Worm (Caenorhabditis elegans) whole organism, mixed stage, embryonic: ENCODE measurements around the gene taf-12.

ENCODE experiments used
- M03D4.4 ChIP-seq: sonication (generic microtip); optimal IDR thresholded peaks from 2 replicates; lab custom pipeline; 2017; ENCODE audit warnings: mild to moderate bottlenecking, missing genetic modification characterization, missing compliant biosample characterization
- bed-3 ChIP-seq: fragments of 200-800 bp; sonication (Bioruptor generic); optimal IDR thresholded peaks from 3 replicates; lab custom pipeline; 2018; ENCODE audit warnings: mild to moderate bottlenecking, missing genetic modification characterization, moderate library complexity, missing compliant biosample characterization
- blmp-1 ChIP-seq: fragments of 150-350 bp; optimal IDR thresholded peaks from 2 replicates; lab custom pipeline; 2014; ENCODE audit warnings: missing biosample characterization, missing genetic modification characterization
- ceh-39 ChIP-seq: fragments of 150-350 bp; optimal IDR thresholded peaks from 2 replicates; lab custom pipeline; 2014; ENCODE audit warnings: missing biosample characterization, missing genetic modification characterization
- ces-1 ChIP-seq: fragments of 150-350 bp; optimal IDR thresholded peaks from 2 replicates; lab custom pipeline; 2014; ENCODE audit warnings: missing biosample characterization, missing genetic modification reagents, missing genetic modification characterization
- drap-1 ChIP-seq: fragments of 200-800 bp; sonication (Bioruptor generic); optimal IDR thresholded peaks from 3 replicates; lab custom pipeline; 2018; ENCODE audit warnings: mild to moderate bottlenecking, missing genetic modification characterization, missing compliant biosample characterization
- elt-1 ChIP-seq: sonication (generic microtip); optimal IDR thresholded peaks from 2 replicates; lab custom pipeline; 2017; ENCODE audit warnings: missing genetic modification characterization, mild to moderate bottlenecking, missing compliant biosample characterization, antibody characterized with exemption, moderate library complexity, borderline replicate concordance; ENCODE audit not compliant: insufficient read depth
- elt-3 ChIP-seq: fragments of 150-350 bp; optimal IDR thresholded peaks from 2 replicates; lab custom pipeline; 2014; ENCODE audit warnings: missing biosample characterization, missing genetic modification characterization
- flh-1 ChIP-seq: fragments of 200-800 bp; sonication (Bioruptor generic); optimal IDR thresholded peaks from 2 replicates; lab custom pipeline; 2018; ENCODE audit warnings: mild to moderate bottlenecking, missing genetic modification characterization, moderate library complexity, missing compliant biosample characterization
- ham-2 ChIP-seq: fragments of 200-800 bp; sonication (Bioruptor generic); optimal IDR thresholded peaks from 2 replicates; lab custom pipeline; 2018; ENCODE audit warnings: mild to moderate bottlenecking, missing genetic modification characterization, missing compliant biosample characterization
- hlh-1 ChIP-seq: fragments of 150-350 bp; optimal IDR thresholded peaks from 2 replicates; lab custom pipeline; 2014; ENCODE audit warnings: missing biosample characterization, missing genetic modification reagents, missing genetic modification characterization
- lin-13 ChIP-seq: fragments of 150-350 bp; optimal IDR thresholded peaks from 2 replicates; lab custom pipeline; 2014; ENCODE audit warnings: missing biosample characterization, missing genetic modification characterization
- lin-32 ChIP-seq: fragments of 200-800 bp; sonication (Bioruptor generic); optimal IDR thresholded peaks from 2 replicates; lab custom pipeline; 2018; ENCODE audit warnings: mild to moderate bottlenecking, missing genetic modification characterization, missing compliant biosample characterization
- lsy-2 ChIP-seq: fragments of 150-350 bp; optimal IDR thresholded peaks from 2 replicates; lab custom pipeline; 2014; ENCODE audit warnings: missing biosample characterization, missing genetic modification characterization
- mab-5 ChIP-seq: fragments of 150-350 bp; optimal IDR thresholded peaks from 2 replicates; lab custom pipeline; 2014; ENCODE audit warnings: missing biosample characterization, missing genetic modification characterization
- mep-1 ChIP-seq: fragments of 150-350 bp; optimal IDR thresholded peaks from 2 replicates; lab custom pipeline; 2017; ENCODE audit warnings: missing biosample characterization, missing genetic modification reagents, missing genetic modification characterization, inconsistent platforms
- nhr-12 ChIP-seq: fragments of 150-350 bp; optimal IDR thresholded peaks from 2 replicates; lab custom pipeline; 2014; ENCODE audit warnings: missing biosample characterization, missing genetic modification characterization
- nhr-237 ChIP-seq: fragments of 150-350 bp; optimal IDR thresholded peaks from 2 replicates; lab custom pipeline; 2014; ENCODE audit warnings: missing biosample characterization, missing genetic modification characterization
- nhr-28 ChIP-seq: fragments of 150-350 bp; optimal IDR thresholded peaks from 2 replicates; lab custom pipeline; 2014; ENCODE audit warnings: missing biosample characterization, missing genetic modification characterization
- sem-2 ChIP-seq: fragments of 200-800 bp; sonication (Bioruptor generic); optimal IDR thresholded peaks from 2 replicates; lab custom pipeline; 2018; ENCODE audit warnings: mild to moderate bottlenecking, missing genetic modification characterization, missing compliant biosample characterization
- snpc-4 ChIP-seq: fragments of 150-350 bp; optimal IDR thresholded peaks from 2 replicates; lab custom pipeline; 2014; ENCODE audit warnings: missing biosample characterization, missing genetic modification characterization
- sptf-1 ChIP-seq: sonication (generic microtip); optimal IDR thresholded peaks from 2 replicates; lab custom pipeline; 2017; ENCODE audit warnings: mild to moderate bottlenecking, missing genetic modification characterization, moderate library complexity, missing compliant biosample characterization
- tbx-8 ChIP-seq: fragments of 200-800 bp; sonication (Bioruptor generic); optimal IDR thresholded peaks from 2 replicates; lab custom pipeline; 2018; ENCODE audit warnings: mild to moderate bottlenecking, missing genetic modification characterization, moderate library complexity, missing compliant biosample characterization
- unc-120 ChIP-seq: sonication (generic microtip); optimal IDR thresholded peaks from 2 replicates; lab custom pipeline; 2017; ENCODE audit warnings: missing genetic modification characterization, missing compliant biosample characterization; ENCODE audit not compliant: poor library complexity, severe bottlenecking
- unc-39 ChIP-seq: fragments of 150-350 bp; optimal IDR thresholded peaks from 2 replicates; lab custom pipeline; 2014; ENCODE audit warnings: missing biosample characterization, missing genetic modification characterization
- unc-62 ChIP-seq: fragments of 150-350 bp; optimal IDR thresholded peaks from 2 replicates; lab custom pipeline; 2014; ENCODE audit warnings: missing biosample characterization, missing genetic modification reagents, missing genetic modification characterization
- zip-8 ChIP-seq: fragments of 150-350 bp; optimal IDR thresholded peaks from 2 replicates; lab custom pipeline; 2014; ENCODE audit warnings: missing biosample characterization, missing genetic modification characterization
- ztf-11 ChIP-seq: fragments of 150-350 bp; optimal IDR thresholded peaks from 2 replicates; lab custom pipeline; 2014; ENCODE audit warnings: missing biosample characterization, missing genetic modification characterization

Gene taf-12

ce11 chrIII:11847658-11848202, 21.4 kb downstream of the taf-12 start, which contains the start of gene mif-1:
TSS of gene mif-1 (plus strand) at chrIII:11848152.
- no peak for TF ChIP-seq bed-3 (GFP tag; lab: Kevin White, UChicago)
- TF ChIP-seq lsy-2 = peak; percentile 96

ce11 chrIII:11847014-11847413, 22.1 kb downstream of the taf-12 start:
- TF ChIP-seq lin-32 (GFP tag; lab: Kevin White, UChicago) (no peak), ztf-11 (tag; lab: Kevin White, UChicago) (no peak), ces-1 (peak; percentile 26)

ce11 chrIII:11846365-11846764, 22.7 kb downstream of the taf-12 start, which contains the start of gene ntl-3:
TSS of gene ntl-3 (minus strand) at chrIII:11846465.
- TF ChIP-seq unc-39 (no peak), drap-1 (no peak), unc-62 (GFP tag; lab: Kevin White, UChicago) (no peak), unc-120 (tag; lab: Kevin White, UChicago) (no peak), mep-1 (tag; lab: Kevin White, UChicago) (no peak), lsy-2 (no peak), nhr-12 (tag; lab: Kevin White, UChicago) (no peak), lin-32 (GFP tag; lab: Kevin White, UChicago) (no peak), sptf-1 (tag; lab: Kevin White, UChicago) (no peak), snpc-4 (tag; lab: Kevin White, UChicago) (no peak)
- TF ChIP-seq, all 35 proteins: peak for 0

- no peak for TF ChIP-seq lin-13 (tag; lab: Kevin White, UChicago)
- no peak for TF ChIP-seq unc-62 (GFP tag; lab: Kevin White, UChicago)
- no peak for TF ChIP-seq ceh-39 (tag; lab: Kevin White, UChicago)
- no peak for TF ChIP-seq tbx-8 (GFP tag; lab: Kevin White, UChicago)
- TF ChIP-seq, all 35 proteins: peak for 0
Observed at ce11 chrIII:11843007-11843406, 26.1 kb downstream of the taf-12 start.

- TF ChIP-seq nhr-28 = no peak
- no peak for TF ChIP-seq M03D4.4 (tag; lab: Kevin White, UChicago)
- TF ChIP-seq nhr-237 (tag; lab: Kevin White, UChicago) = no peak
- TF ChIP-seq elt-3 (tag; lab: Kevin White, UChicago) = no peak
- TF ChIP-seq sem-2 = no peak
Observed at ce11 chrIII:11841728-11842127, 27.4 kb downstream of the taf-12 start.

ce11 chrIII:11836734-11837133, 32.3 kb downstream of the taf-12 start:
- TF ChIP-seq flh-1 (GFP tag; lab: Kevin White, UChicago) (no peak), ztf-11 (tag; lab: Kevin White, UChicago) (no peak), drap-1 (no peak), blmp-1 (tag; lab: Kevin White, UChicago) (no peak), zip-8 (tag; lab: Kevin White, UChicago) (no peak), mab-5 (tag; lab: Kevin White, UChicago) (no peak), nhr-28 (no peak), bed-3 (GFP tag; lab: Kevin White, UChicago) (no peak), sem-2 (no peak), M03D4.4 (tag; lab: Kevin White, UChicago) (no peak), ceh-39 (tag; lab: Kevin White, UChicago) (no peak), unc-39 (no peak), nhr-237 (tag; lab: Kevin White, UChicago) (no peak), unc-120 (tag; lab: Kevin White, UChicago) (no peak), elt-1 (tag; lab: Kevin White, UChicago) (no peak), snpc-4 (tag; lab: Kevin White, UChicago) (no peak), sptf-1 (tag; lab: Kevin White, UChicago) (no peak), hlh-1 (tag; lab: Kevin White, UChicago) (no peak), ham-2 (no peak)
